Fruit fly (Drosophila melanogaster) whole organism, embryonic: ENCODE measurements around the gene CG42538.
A peak's percentile ranks its signal among the peaks of the same experiment; 100 is the strongest.

Source experiments
- Aef1 ChIP-seq: fragments of 200-800 bp; sonication (Bioruptor generic); IDR thresholded peaks from 3 replicates; pipeline ENCODE4 v1.3.6; 2022; ENCODE audit warnings: missing biosample characterization, missing genetic modification characterization
- Antp ChIP-seq: fragments of 200-800 bp; sonication (Bioruptor generic); optimal IDR thresholded peaks from 3 replicates; lab custom pipeline; 2016; ENCODE audit warnings: missing biosample characterization, missing genetic modification characterization
- Awh ChIP-seq: fragments of 200-800 bp; sonication (Bioruptor generic); IDR thresholded peaks from 2 replicates; pipeline ENCODE4, ENCODE4 v1.3.6; 2022; ENCODE audit warnings: missing biosample characterization, missing genetic modification characterization
- BEAF-32 ChIP-seq: fragments of 200-800 bp; sonication (Bioruptor generic); optimal IDR thresholded peaks from 3 replicates; lab custom pipeline; 2017; ENCODE audit warnings: missing biosample characterization, missing genetic modification characterization, mild to moderate bottlenecking, moderate library complexity, missing genetic modification reagents
- CG10147 ChIP-seq: fragments of 200-800 bp; sonication (Bioruptor generic); optimal IDR thresholded peaks from 2 replicates; lab custom pipeline; 2019; ENCODE audit warnings: missing biosample characterization, mild to moderate bottlenecking, missing genetic modification characterization, moderate library complexity
- CG10321 ChIP-seq: fragments of 200-800 bp; sonication (Bioruptor generic); IDR thresholded peaks from 2 replicates; pipeline ENCODE4 v1.3.6; 2022; ENCODE audit warnings: missing biosample characterization, missing genetic modification characterization
- CG11247 ChIP-seq: fragments of 200-800 bp; sonication (Bioruptor generic); IDR thresholded peaks from 2 replicates; pipeline ENCODE4 v1.3.6; 2022; ENCODE audit warnings: missing biosample characterization, missing genetic modification characterization
- CG11456 ChIP-seq: fragments of 200-800 bp; sonication (Bioruptor generic); IDR thresholded peaks from 3 replicates; pipeline ENCODE4 v1.3.6; 2022; ENCODE audit warnings: missing biosample characterization, missing genetic modification characterization
- CG11504 ChIP-seq: fragments of 200-800 bp; sonication (Bioruptor generic); optimal IDR thresholded peaks from 3 replicates; lab custom pipeline; 2019; ENCODE audit warnings: missing biosample characterization, mild to moderate bottlenecking, missing genetic modification characterization, moderate library complexity
- CG13624 ChIP-seq: fragments of 200-800 bp; sonication (Bioruptor generic); optimal IDR thresholded peaks from 2 replicates; lab custom pipeline; 2016; ENCODE audit warnings: missing biosample characterization, missing genetic modification characterization
- CG14014 ChIP-seq: fragments of 200-800 bp; sonication (Bioruptor generic); IDR thresholded peaks from 2 replicates; pipeline ENCODE4 v1.3.6; 2022; ENCODE audit warnings: missing biosample characterization, missing genetic modification characterization
- CG17612 ChIP-seq: fragments of 200-800 bp; sonication (Bioruptor generic); IDR thresholded peaks from 2 replicates; pipeline ENCODE4 v1.3.6; 2022; ENCODE audit warnings: missing biosample characterization, missing genetic modification characterization
- CG17829 ChIP-seq: fragments of 200-800 bp; optimal IDR thresholded peaks from 2 replicates; lab custom pipeline; 2019; ENCODE audit warnings: missing biosample characterization, mild to moderate bottlenecking, missing genetic modification characterization, moderate library complexity
- CG18476 ChIP-seq: fragments of 200-800 bp; sonication (Bioruptor generic); optimal IDR thresholded peaks from 2 replicates; lab custom pipeline; 2016; ENCODE audit warnings: missing biosample characterization, mild to moderate bottlenecking, missing genetic modification characterization
- CG30403 ChIP-seq: fragments of 200-800 bp; sonication (Bioruptor generic); optimal IDR thresholded peaks from 3 replicates; lab custom pipeline; 2016; ENCODE audit warnings: missing biosample characterization, missing genetic modification characterization
- CG3281 ChIP-seq: fragments of 200-800 bp; sonication (Bioruptor generic); optimal IDR thresholded peaks from 3 replicates; lab custom pipeline; 2017; ENCODE audit warnings: missing biosample characterization, mild to moderate bottlenecking, missing genetic modification characterization
- CG3995 ChIP-seq: fragments of 200-800 bp; sonication (Bioruptor generic); optimal IDR thresholded peaks from 3 replicates; lab custom pipeline; 2016; ENCODE audit warnings: missing biosample characterization, missing genetic modification characterization
- CG4328 ChIP-seq: fragments of 200-800 bp; sonication (Bioruptor generic); optimal IDR thresholded peaks from 3 replicates; lab custom pipeline; 2017; ENCODE audit warnings: missing biosample characterization, missing genetic modification reagents, missing genetic modification characterization
- CG43689 ChIP-seq: fragments of 200-800 bp; sonication (Bioruptor generic); IDR thresholded peaks from 2 replicates; pipeline ENCODE4 v1.3.6; 2022; ENCODE audit warnings: missing biosample characterization, missing genetic modification characterization
- CG4730 ChIP-seq: fragments of 200-800 bp; sonication (Bioruptor generic); IDR thresholded peaks from 2 replicates; pipeline ENCODE4 v1.3.6; 2022; ENCODE audit warnings: missing biosample characterization, missing genetic modification characterization
- CG6813 ChIP-seq: fragments of 200-800 bp; sonication (Bioruptor generic); optimal IDR thresholded peaks from 2 replicates; lab custom pipeline; 2017; ENCODE audit warnings: missing biosample characterization, missing genetic modification characterization, mild to moderate bottlenecking, moderate library complexity, missing genetic modification reagents
- CoRest ChIP-seq: fragments of 200-800 bp; sonication (Bioruptor generic); optimal IDR thresholded peaks from 3 replicates; lab custom pipeline; 2018; ENCODE audit warnings: missing biosample characterization, mild to moderate bottlenecking, missing genetic modification characterization, moderate library complexity
- Ets97D ChIP-seq: fragments of 200-800 bp; sonication (Bioruptor generic); optimal IDR thresholded peaks from 3 replicates; lab custom pipeline; 2016; ENCODE audit warnings: missing biosample characterization, missing genetic modification characterization
- Gug ChIP-seq: fragments of 200-800 bp; sonication (Bioruptor generic); IDR thresholded peaks from 4 replicates; pipeline ENCODE4 v1.3.6; 2022; ENCODE audit warnings: missing biosample characterization, missing genetic modification characterization
- H2.0 ChIP-seq: fragments of 200-800 bp; sonication (Bioruptor generic); IDR thresholded peaks from 2 replicates; pipeline ENCODE4 v1.3.6; 2022; ENCODE audit warnings: missing biosample characterization, missing genetic modification characterization
- MBD-R2 ChIP-seq: fragments of 200-800 bp; sonication (Bioruptor generic); IDR thresholded peaks from 2 replicates; pipeline ENCODE4 v1.3.6; 2022; ENCODE audit warnings: missing biosample characterization, missing genetic modification characterization
- Mad ChIP-seq: fragments of 200-800 bp; sonication (Bioruptor generic); optimal IDR thresholded peaks from 2 replicates; lab custom pipeline; 2016; ENCODE audit warnings: missing biosample characterization, missing genetic modification characterization
- Med ChIP-seq: fragments of 200-800 bp; sonication (Bioruptor generic); peaks from one replicate; lab custom pipeline; 2016; ENCODE audit warnings: missing biosample characterization, missing genetic modification characterization, mild to moderate bottlenecking, inconsistent platforms, moderate library complexity
- Meics ChIP-seq: fragments of 200-800 bp; sonication (Bioruptor generic); optimal IDR thresholded peaks from 2 replicates; lab custom pipeline; 2017; ENCODE audit warnings: missing biosample characterization, mild to moderate bottlenecking, missing genetic modification characterization
- NC2α ChIP-seq: fragments of 200-800 bp; sonication (Bioruptor generic); optimal IDR thresholded peaks from 2 replicates; lab custom pipeline; 2016; ENCODE audit warnings: missing biosample characterization, missing genetic modification characterization
- Oli ChIP-seq: fragments of 200-800 bp; sonication (Bioruptor generic); optimal IDR thresholded peaks from 2 replicates; lab custom pipeline; 2018; ENCODE audit warnings: missing biosample characterization, mild to moderate bottlenecking, missing genetic modification characterization, moderate library complexity
- Ptx1 ChIP-seq: fragments of 200-800 bp; sonication (Bioruptor generic); IDR thresholded peaks from 2 replicates; pipeline ENCODE4 v1.3.6; 2022; ENCODE audit warnings: missing biosample characterization, missing genetic modification characterization
- Side ChIP-seq: fragments of 200-800 bp; sonication (Bioruptor generic); optimal IDR thresholded peaks from 2 replicates; lab custom pipeline; 2016; ENCODE audit warnings: missing biosample characterization, missing genetic modification characterization
- bigmax ChIP-seq: fragments of 200-800 bp; sonication (Bioruptor generic); optimal IDR thresholded peaks from 2 replicates; lab custom pipeline; 2018; ENCODE audit warnings: missing biosample characterization, mild to moderate bottlenecking, missing genetic modification characterization
- cas ChIP-seq: fragments of 200-800 bp; sonication (Bioruptor generic); IDR thresholded peaks from 2 replicates; pipeline ENCODE4 v1.3.6; 2022; ENCODE audit warnings: missing biosample characterization, missing genetic modification characterization
- chm ChIP-seq: fragments of 200-800 bp; sonication (Bioruptor generic); IDR thresholded peaks from 2 replicates; pipeline ENCODE4 v1.3.6; 2022; ENCODE audit warnings: missing biosample characterization, missing genetic modification characterization
- danr ChIP-seq: fragments of 200-800 bp; sonication (Bioruptor generic); IDR thresholded peaks from 2 replicates; pipeline ENCODE4 v1.3.6; 2022; ENCODE audit warnings: missing biosample characterization, missing genetic modification characterization
- esg ChIP-seq: fragments of 200-800 bp; sonication (Bioruptor generic); conservative IDR thresholded peaks from 2 replicates; pipeline ENCODE4 v1.3.6; 2022; ENCODE audit warnings: missing biosample characterization, missing genetic modification characterization
- gem ChIP-seq: fragments of 200-800 bp; sonication (Bioruptor generic); optimal IDR thresholded peaks from 2 replicates; lab custom pipeline; 2019; ENCODE audit warnings: missing biosample characterization, mild to moderate bottlenecking, missing genetic modification characterization, moderate library complexity
- ham ChIP-seq: fragments of 200-800 bp; sonication (Bioruptor generic); IDR thresholded peaks from 2 replicates; pipeline ENCODE4 v1.3.6; 2022; ENCODE audit warnings: missing biosample characterization, missing genetic modification characterization
- hkb ChIP-seq, 2 experiments: fragments of 200-800 bp in 1 of 2; fragments of >200 bp in 1 of 2; sonication (Bioruptor generic) in 1 of 2; IDR thresholded peaks in 1 of 2; optimal IDR thresholded peaks in 1 of 2; 2 replicates each; pipeline versions ENCODE4 v1.3.6 to Lab custom; 2017 to 2022; ENCODE audit warnings: missing biosample characterization in 1 of 2, missing genetic modification characterization in 1 of 2
- mam ChIP-seq: fragments of 200-800 bp; sonication (Bioruptor generic); optimal IDR thresholded peaks from 3 replicates; lab custom pipeline; 2016; ENCODE audit warnings: missing biosample characterization, missing genetic modification characterization
- nmo ChIP-seq: fragments of 200-800 bp; sonication (Bioruptor generic); optimal IDR thresholded peaks from 2 replicates; lab custom pipeline; 2018; ENCODE audit warnings: missing biosample characterization, mild to moderate bottlenecking, missing genetic modification characterization, moderate library complexity
- pan ChIP-seq, 4 experiments: fragments of >200 bp in 3 of 4; fragments of 200-800 bp in 1 of 4; sonication (Bioruptor generic) in 1 of 4; optimal IDR thresholded peaks in 3 of 4; IDR thresholded peaks in 1 of 4; 2 replicates each; pipeline versions ENCODE4 v1.3.6 to Lab custom; 2017 to 2022; ENCODE audit warnings: missing biosample characterization in 2 of 4, missing genetic modification characterization in 2 of 4, mixed read lengths in 1 of 4
- prd ChIP-seq, 3 experiments: fragments of >200 bp in 2 of 3; fragments of 200-800 bp in 1 of 3; sonication (Bioruptor generic) in 1 of 3; optimal IDR thresholded peaks in 2 of 3; IDR thresholded peaks in 1 of 3; 2 replicates in 2 of 3; 3 replicates in 1 of 3; pipeline versions ENCODE4 v1.3.6 to Lab custom; 2017 to 2022; ENCODE audit warnings: missing biosample characterization in 1 of 3, missing genetic modification characterization in 1 of 3
- stc ChIP-seq: fragments of 200-800 bp; sonication (Bioruptor generic); IDR thresholded peaks from 2 replicates; pipeline ENCODE4 v1.3.6; 2022; ENCODE audit warnings: missing biosample characterization, missing genetic modification characterization
- unpg ChIP-seq: fragments of 200-800 bp; sonication (Bioruptor generic); optimal IDR thresholded peaks from 3 replicates; lab custom pipeline; 2018; ENCODE audit warnings: missing biosample characterization, mild to moderate bottlenecking, missing genetic modification characterization, moderate library complexity
- vvl ChIP-seq: fragments of 200-800 bp; sonication (Bioruptor generic); IDR thresholded peaks from 2 replicates; pipeline ENCODE4 v1.3.6; 2022; ENCODE audit warnings: missing biosample characterization, missing genetic modification characterization
- zfh1 ChIP-seq: fragments of 200-800 bp; sonication (Bioruptor generic); IDR thresholded peaks from 3 replicates; pipeline ENCODE4 v1.3.6; 2022; ENCODE audit warnings: missing biosample characterization, missing genetic modification characterization

CG42538 gene

dm6 chr3L:16048086-16048485 lies 13.8 kb downstream of the CG42538 start (continued):
- TF ChIP-seq vvl (GFP tag; lab: Robert Waterston, UW) = peak; percentile 74
- peak; percentile 71 for TF ChIP-seq CG14014
- no peak for TF ChIP-seq CG6813 (GFP tag; lab: Kevin White, UChicago)
- peak; percentile 40 for TF ChIP-seq CG10147 (GFP tag; lab: Kevin White, UChicago)
- peak; percentile 70 for TF ChIP-seq CG13624
- TF ChIP-seq BEAF-32 (GFP tag; lab: Kevin White, UChicago) = no peak
- peak; percentile 56 for TF ChIP-seq gem (tag; lab: Kevin White, UChicago)
- TF ChIP-seq CG4328 = peak; percentile 17
- peak; percentile 51; the same call in 1 of the 3 replicates for TF ChIP-seq zfh1 (GFP tag; lab: Robert Waterston, UW)
- TF ChIP-seq Awh (GFP tag; lab: Robert Waterston, UW) = 0 out of 2 replicates have a peak, but pooled peaks have one; percentile 28
- peak; percentile 46; the same call in 1 of the 2 replicates for TF ChIP-seq MBD-R2
- TF ChIP-seq stc (GFP tag; lab: Robert Waterston, UW) = peak; percentile 26; the same call in 1 of the 2 replicates
- TF ChIP-seq prd (optimal IDR thresholded peaks at IDR 0.05; lab: Kevin White, UChicago) = no peak
- TF ChIP-seq prd (GFP tag; IDR thresholded peaks at IDR 0.05; lab: Robert Waterston, UW) = peak; percentile 64
- TF ChIP-seq hkb (optimal IDR thresholded peaks at IDR 0.05; lab: Kevin White, UChicago) = no peak
- TF ChIP-seq hkb (GFP tag; IDR thresholded peaks at IDR 0.05; lab: Robert Waterston, UW) = peak; percentile 56
- TF ChIP-seq CG30403 (GFP tag; lab: Kevin White, UChicago) = peak; percentile 46
- peak; percentile 46 for TF ChIP-seq CG11504 (tag; lab: Kevin White, UChicago)
- peak; percentile 32; the same call in 1 of the 4 replicates for TF ChIP-seq Gug
- TF ChIP-seq ham (GFP tag; lab: Robert Waterston, UW) = no peak
- no peak for TF ChIP-seq CG3995 (GFP tag; lab: Kevin White, UChicago)
- TF ChIP-seq mam (GFP tag; lab: Kevin White, UChicago) = peak; percentile 19
- TF ChIP-seq CoRest (tag; lab: Kevin White, UChicago) = peak; percentile 43
- TF ChIP-seq CG4730 (GFP tag; lab: Robert Waterston, UW) = peak; percentile 21; the same call in 1 of the 2 replicates
- peak; percentile 52; the same call in 1 of the 2 replicates for TF ChIP-seq Ptx1 (GFP tag; lab: Robert Waterston, UW)
- peak; percentile 1 for TF ChIP-seq Side
- TF ChIP-seq Ets97D (GFP tag; lab: Kevin White, UChicago) = no peak
- peak; percentile 27 for TF ChIP-seq Antp (GFP tag; lab: Kevin White, UChicago)
- peak; percentile 59 for TF ChIP-seq esg (GFP tag; lab: Robert Waterston, UW)
- TF ChIP-seq NC2α (GFP tag; lab: Kevin White, UChicago) = no peak
- no peak for TF ChIP-seq bigmax (GFP tag; lab: Kevin White, UChicago)
- peak; percentile 54 for TF ChIP-seq unpg (GFP tag; lab: Kevin White, UChicago)
- 0 out of 3 replicates have a peak, but pooled peaks have one; percentile 63 for TF ChIP-seq CG11456 (GFP tag; lab: Robert Waterston, UW)
- TF ChIP-seq Aef1 (GFP tag; lab: Robert Waterston, UW) = peak; percentile 55
- peak; percentile 49 for TF ChIP-seq Oli (tag; lab: Kevin White, UChicago)
- peak; percentile 48 for TF ChIP-seq CG43689
- TF ChIP-seq danr (GFP tag; lab: Robert Waterston, UW) = peak; percentile 9; the same call in 1 of the 2 replicates
- peak; percentile 55 for TF ChIP-seq Meics (GFP tag; lab: Kevin White, UChicago)
- 0 out of 2 replicates have a peak, but pooled peaks have one; percentile 11 for TF ChIP-seq CG17612 (GFP tag; lab: Robert Waterston, UW)
- TF ChIP-seq cas = peak; percentile 17; the same call in 1 of the 2 replicates
- peak; percentile 66 for TF ChIP-seq CG3281
- TF ChIP-seq pan (optimal IDR thresholded peaks at IDR 0.05; lab: Kevin White, UChicago) = no peak
- peak in 1 of 2 experiments; percentile 56 for TF ChIP-seq pan (GFP tag; optimal IDR thresholded peaks at IDR 0.05 in 1 of 2, IDR thresholded peaks at IDR 0.05 in 1 of 2)
- TF ChIP-seq CG18476 = peak; percentile 19
- peak; percentile 95 for TF ChIP-seq Med
- TF ChIP-seq chm (GFP tag; lab: Robert Waterston, UW) = peak; percentile 50; the same call in 1 of the 2 replicates
- TF ChIP-seq Mad (GFP tag; lab: Kevin White, UChicago) = peak; percentile 20
- TF ChIP-seq CG11247 (GFP tag; lab: Robert Waterston, UW) = peak; percentile 52; the same call in 1 of the 2 replicates
- peak; percentile 16 for TF ChIP-seq CG17829
- TF ChIP-seq nmo = peak; percentile 12
- TF ChIP-seq CG10321 (GFP tag; lab: Robert Waterston, UW) = no peak; the same call in 1 of the 2 replicates
- peak; percentile 59; the same call in 1 of the 2 replicates for TF ChIP-seq H2.0 (GFP tag; lab: Robert Waterston, UW)
